Worm (Caenorhabditis elegans) whole organism, dauer: ENCODE measurements around the gene C25H3.7.
"Not testable (repeated sequence)": the region's sequence is repeated elsewhere in the genome, so short reads cannot be mapped to it uniquely, and the experiment has no call there.

ENCODE experiments used
- unc-62 ChIP-seq: sonication (generic microtip); optimal IDR thresholded peaks from 2 replicates; lab custom pipeline; 2017; ENCODE audit warnings: missing biosample characterization, missing genetic modification reagents, missing genetic modification characterization

Gene C25H3.7

DNA sequence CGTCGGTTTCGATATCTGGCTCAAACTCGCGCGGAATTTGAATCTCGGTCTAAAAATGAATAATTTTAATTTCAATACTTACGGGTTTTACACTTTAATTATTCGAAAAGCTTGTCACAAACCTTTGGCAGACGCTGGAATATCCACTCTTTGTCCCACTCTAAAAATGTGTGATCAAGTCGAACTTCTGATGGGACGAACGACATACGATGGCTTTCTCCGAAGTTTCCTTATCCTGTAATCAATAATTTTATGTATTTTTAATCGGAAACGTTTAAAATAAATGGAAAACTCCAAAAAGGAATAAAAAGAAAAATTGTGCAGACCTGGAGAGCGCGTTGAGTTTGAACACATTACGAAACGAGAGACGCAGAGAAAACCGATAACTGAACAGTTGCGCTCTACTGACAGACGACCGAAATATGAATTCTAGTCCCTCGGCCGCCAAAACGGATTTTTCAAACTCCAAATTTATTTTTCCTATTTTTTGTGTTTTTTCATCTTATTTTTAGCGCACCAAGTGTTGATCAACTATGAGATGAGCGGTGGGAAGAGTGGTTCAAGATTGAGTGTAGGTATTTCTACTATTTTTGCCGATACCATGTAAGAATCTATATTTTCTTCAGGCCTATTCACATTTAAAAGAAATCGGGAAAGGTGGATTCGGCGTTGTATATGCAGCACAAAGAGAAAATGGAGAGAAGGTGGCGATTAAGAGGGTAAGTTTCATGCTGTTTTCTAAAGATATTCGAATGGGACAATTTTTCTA is 19.3 kb downstream of the C25H3.7 start, which contains the start of the genes sam-4, F59E12.17 and zyg-1:
Gene sam-4 (minus strand): TSS at position 51 of the 769 bp plus-strand sequence.
Gene F59E12.17 (minus strand): TSS at position 235 of the 769 bp plus-strand sequence.
Gene zyg-1 (plus strand): TSS at position 513 of the 769 bp plus-strand sequence.
- TF ChIP-seq unc-62 (GFP tag; lab: Kevin White, UChicago): no peak

DNA sequence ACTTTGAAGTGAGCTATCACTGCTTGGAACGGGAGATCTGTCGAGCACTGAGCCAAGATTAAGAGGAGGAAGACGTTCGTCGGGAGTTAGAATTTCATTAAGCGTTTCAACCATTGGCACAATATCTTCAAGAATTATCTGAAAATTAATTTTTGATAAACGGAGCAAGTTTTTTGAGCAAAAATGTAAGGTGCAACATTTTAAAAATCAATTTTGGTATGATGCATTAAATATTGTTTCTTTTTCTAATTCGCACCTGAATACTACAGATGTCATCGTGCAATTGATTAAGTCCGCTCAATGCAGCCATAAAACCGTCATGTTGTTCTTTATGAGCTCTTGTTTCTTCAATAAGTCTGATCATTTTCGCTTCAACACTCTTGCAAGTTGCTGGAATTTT is 20.5 kb downstream of the C25H3.7 start, which contains the start of gene ddl-1:
Gene ddl-1 (minus strand): TSS at position 101 of the 400 bp plus-strand sequence.
- TF ChIP-seq unc-62 (GFP tag; lab: Kevin White, UChicago): no peak

DNA sequence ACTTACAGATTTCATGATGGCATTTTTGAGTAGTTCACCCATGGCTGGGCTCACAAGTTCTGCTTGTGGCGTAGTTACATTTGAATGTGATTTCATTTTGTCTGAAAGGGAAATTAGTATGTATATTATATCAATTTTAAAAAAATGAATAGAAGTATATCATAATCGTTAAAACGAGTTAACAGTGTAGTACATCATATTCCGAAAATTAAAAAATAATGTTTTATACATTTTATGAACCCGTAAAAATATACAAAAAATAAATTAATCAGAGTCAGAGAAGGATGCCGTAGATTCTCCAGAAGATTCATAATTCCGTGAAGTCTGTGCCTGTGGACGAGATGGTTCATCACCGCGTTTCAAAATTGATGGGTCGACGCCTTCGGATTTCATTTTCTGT is 21.8 kb downstream of the C25H3.7 start, which contains the start of gene F59E12.9:
Gene F59E12.9 (minus strand): TSS at position 101 of the 400 bp plus-strand sequence.
- no peak for TF ChIP-seq unc-62 (GFP tag; lab: Kevin White, UChicago)

DNA sequence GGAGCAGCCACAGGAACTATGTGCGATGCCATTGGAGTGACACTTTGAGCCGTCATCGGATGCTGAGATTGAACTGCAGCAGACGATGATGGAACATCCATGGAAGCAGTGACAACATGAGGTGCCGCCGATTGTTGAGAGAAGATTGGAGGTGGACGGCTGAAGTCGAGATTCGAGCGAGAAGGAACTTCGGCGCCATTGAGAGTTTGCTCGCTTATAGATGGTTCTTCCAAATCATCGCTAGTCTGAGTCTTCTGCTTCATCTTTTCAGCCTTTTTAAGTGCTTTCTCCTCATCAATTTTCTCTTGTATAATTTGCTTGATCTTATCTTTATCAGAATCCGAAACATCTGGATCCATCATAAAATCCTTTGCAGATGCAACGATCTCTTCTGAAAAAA is 26.6 kb downstream of the C25H3.7 start:
- no peak for TF ChIP-seq unc-62 (GFP tag; lab: Kevin White, UChicago)

DNA sequence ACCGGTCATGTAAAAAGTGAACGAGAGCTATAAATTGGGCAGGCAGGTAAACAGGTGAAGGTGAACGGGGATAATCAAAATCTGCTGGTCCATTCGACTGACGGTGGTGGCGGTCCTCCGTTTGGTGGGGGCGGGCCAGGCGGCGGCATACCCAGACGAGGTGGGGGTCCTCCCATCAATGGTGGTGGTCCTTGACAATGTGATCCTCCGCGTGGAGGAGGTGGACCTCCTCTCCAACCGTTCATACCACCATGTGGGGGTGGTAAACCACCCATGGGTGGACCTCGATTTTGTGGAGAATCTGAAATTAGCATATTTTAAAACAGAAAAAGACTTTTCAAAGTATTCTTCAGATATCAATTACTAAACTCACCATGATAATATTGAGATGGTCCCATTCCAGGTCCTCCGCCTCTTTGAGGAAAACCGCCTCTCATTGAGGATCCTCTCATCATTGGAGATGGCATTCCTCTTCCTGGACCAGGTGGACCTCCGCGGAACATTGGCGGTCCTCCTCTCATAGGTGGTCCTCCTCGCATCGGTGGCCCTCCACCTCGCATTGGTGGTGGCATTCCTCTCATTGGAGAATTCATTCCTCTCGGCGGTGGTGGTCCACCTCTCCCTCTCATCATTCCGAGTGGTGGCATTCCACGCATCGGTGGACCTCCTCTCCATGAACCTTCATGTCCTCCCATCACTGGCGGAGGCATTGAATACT is 28.2 kb downstream of the C25H3.7 start:
- no peak for TF ChIP-seq unc-62 (GFP tag; lab: Kevin White, UChicago)

DNA sequence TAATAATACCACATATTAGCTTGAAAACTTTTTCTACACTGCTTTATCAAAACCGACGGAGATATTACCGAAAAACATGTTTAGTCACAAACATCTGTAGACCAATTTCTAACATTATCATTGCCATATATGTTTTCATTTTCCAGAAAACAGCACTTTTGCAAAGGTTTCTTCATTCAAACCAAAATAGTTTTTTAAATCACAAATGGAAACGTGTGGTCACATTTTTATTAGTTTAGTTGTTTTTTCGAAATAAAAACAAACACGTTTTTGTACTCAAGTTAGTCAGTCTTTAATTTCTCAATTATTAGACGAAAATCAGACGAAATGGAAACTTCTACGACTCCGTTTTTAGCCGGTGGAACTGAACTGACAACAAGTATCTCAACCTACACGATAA is 30.7 kb downstream of the C25H3.7 start, which contains the start of gene F59E12.3:
Gene F59E12.3 (plus strand): TSS at position 301 of the 400 bp plus-strand sequence.
- no peak for TF ChIP-seq unc-62 (GFP tag; lab: Kevin White, UChicago)

DNA sequence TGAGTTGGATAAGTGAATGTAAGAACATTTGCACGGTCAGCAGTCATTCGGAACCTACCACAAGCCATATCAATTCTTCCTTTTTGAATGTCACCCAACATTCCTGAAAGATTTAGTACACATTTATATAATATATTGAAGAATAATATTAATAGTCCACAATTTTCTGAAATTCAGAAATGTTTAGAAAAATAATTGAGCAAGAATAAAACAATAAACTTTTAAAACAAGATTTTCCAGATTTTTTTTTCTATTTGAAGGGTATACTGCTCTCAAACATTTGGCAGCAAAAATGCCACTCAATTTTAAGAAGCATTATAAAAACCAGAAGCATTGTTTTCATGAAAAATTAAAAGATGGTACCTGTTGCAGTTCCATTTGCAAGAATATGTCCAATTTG is 31.9 kb downstream of the C25H3.7 start, which contains the start of gene F59E12.8:
Gene F59E12.8 (minus strand): TSS at position 101 of the 400 bp plus-strand sequence.
- TF ChIP-seq unc-62 (GFP tag; lab: Kevin White, UChicago): no peak

DNA sequence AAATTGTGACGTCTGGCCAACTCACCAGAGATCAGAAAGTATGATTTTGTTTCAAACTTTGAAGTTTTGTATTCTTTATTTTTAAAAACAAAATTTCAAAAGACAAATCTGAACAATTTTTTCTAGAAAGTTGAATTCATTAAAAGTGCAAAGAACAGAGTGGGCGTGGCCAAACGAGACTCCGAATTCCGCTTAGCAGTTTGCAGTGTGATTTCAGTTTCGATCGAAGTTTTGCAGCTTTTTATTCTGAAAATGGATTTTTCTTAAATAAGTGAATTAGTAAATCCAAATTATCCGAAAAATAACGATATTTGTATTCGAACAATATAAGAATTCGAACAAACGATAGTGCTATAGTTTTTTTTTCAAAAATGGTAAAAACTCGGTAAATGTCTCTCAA is 35.3 kb downstream of the C25H3.7 start:
- TF ChIP-seq unc-62 (GFP tag; lab: Kevin White, UChicago): no peak

DNA sequence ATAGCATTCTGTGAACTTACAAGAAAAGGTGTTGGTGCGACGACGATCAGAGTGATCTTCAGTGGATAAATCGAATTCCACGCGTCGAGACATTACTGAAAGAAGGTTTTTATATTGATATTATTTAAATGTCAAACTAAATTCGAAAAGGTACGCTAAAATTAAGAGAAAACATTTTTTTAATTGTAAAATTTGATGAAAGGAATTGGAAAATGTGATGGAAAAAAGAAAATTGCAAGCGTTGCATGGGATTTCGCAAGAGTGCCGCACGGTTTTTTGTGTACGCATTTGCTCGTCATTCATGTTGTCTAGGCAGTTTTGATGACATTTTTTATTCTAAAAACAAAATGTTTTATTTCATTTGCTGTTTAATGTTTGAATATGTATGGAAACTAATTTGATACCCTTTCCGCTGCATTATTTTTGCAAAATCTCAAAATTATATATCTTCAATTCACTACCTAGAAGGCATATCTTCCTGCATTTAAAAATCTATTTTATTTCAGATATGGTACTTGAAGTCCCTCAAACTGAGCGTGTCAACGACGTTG is 37.8 kb downstream of the C25H3.7 start, which contains the start of the genes F59E12.6 and npl-4.1:
Gene F59E12.6 (minus strand): TSS at position 101 of the 551 bp plus-strand sequence.
Gene npl-4.1 (plus strand): TSS at position 501 of the 551 bp plus-strand sequence.
- not testable (repeated sequence) for TF ChIP-seq unc-62 (GFP tag; lab: Kevin White, UChicago)

DNA sequence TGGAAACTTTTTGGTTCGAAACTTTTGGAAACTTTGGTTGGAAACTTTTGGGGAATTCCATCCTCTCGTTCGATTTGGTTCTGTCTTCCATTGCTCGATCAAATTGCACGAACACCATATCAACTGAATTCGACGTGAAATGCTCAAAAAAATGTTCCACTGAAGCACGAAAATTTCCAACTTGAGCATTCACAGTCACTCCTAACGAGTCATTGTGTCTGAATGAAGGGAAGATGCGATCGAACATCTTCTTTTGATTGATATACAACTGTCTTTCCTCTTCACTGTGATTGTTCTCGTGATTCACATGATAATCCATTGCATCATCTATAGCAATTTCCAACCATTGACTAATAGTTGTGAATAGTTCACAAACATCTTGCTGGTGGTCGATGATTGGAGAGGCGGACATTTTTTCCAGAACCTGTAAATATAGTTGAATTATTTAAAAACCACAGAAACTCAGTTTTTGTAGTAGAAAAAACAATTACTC is 40.4 kb downstream of the C25H3.7 start, which contains the start of gene F59E12.15:
Gene F59E12.15 (minus strand): TSS at position 51 of the 493 bp plus-strand sequence.
- TF ChIP-seq unc-62 (GFP tag; lab: Kevin White, UChicago): no peak

DNA sequence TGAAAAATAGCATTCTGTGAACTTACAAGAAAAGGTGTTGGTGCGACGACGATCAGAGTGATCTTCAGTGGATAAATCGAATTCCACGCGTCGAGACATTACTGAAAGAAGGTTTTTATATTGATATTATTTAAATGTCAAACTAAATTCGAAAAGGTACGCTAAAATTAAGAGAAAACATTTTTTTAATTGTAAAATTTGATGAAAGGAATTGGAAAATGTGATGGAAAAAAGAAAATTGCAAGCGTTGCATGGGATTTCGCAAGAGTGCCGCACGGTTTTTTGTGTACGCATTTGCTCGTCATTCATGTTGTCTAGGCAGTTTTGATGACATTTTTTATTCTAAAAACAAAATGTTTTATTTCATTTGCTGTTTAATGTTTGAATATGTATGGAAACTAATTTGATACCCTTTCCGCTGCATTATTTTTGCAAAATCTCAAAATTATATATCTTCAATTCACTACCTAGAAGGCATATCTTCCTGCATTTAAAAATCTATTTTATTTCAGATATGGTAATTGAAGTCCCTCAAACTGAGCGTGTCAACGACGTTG is 46.3 kb downstream of the C25H3.7 start, which contains the start of the genes eif-3.L and npl-4.2:
Gene eif-3.L (minus strand): TSS at position 101 of the 557 bp plus-strand sequence.
Gene npl-4.2 (plus strand): TSS at position 507 of the 557 bp plus-strand sequence.
- not testable (repeated sequence) for TF ChIP-seq unc-62 (GFP tag; lab: Kevin White, UChicago)

DNA sequence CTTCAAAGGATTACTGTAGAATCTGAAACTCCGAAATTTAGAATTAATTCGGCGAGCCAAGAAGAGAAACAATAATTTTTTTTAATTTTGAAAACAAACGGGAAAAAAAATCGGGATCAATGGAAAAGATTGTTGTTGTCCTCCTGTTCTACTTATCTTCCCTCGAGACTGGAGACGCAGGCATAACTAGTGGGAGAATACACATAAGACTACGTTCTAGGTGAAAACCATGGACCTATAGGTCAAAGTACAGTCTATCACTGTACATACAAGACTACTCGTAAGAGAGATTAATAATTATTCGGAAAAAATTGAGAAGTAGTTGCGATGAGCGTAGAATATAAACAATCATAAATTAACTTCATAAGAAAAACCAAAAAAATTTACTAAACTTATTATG is 49.4 kb downstream of the C25H3.7 start, which contains the start of gene dhs-6:
Gene dhs-6 (minus strand): TSS at position 22 of the 400 bp plus-strand sequence.
- no peak for TF ChIP-seq unc-62 (GFP tag; lab: Kevin White, UChicago)
